Fruit fly (Drosophila melanogaster) whole organism, prepupa: ENCODE data around the gene CNMa.
A peak's percentile ranks its signal among the peaks of the same experiment; 100 is the strongest.

Experiments used
- Blimp-1 ChIP-seq: fragments of 200-800 bp; sonication (Bioruptor generic); optimal IDR thresholded peaks from 3 replicates; lab custom pipeline; 2017; ENCODE audit warnings: missing biosample characterization, missing genetic modification characterization, mild to moderate bottlenecking, moderate library complexity, missing genetic modification reagents
- CG11294 ChIP-seq: fragments of 200-800 bp; sonication (Bioruptor generic); IDR thresholded peaks from 2 replicates; pipeline ENCODE4 v1.3.6; 2022; ENCODE audit warnings: missing biosample characterization, missing genetic modification characterization
- CG11762 ChIP-seq: fragments of 200-800 bp; sonication (Bioruptor generic); optimal IDR thresholded peaks from 3 replicates; lab custom pipeline; 2016; ENCODE audit warnings: missing biosample characterization, missing genetic modification characterization; ENCODE audit not compliant: insufficient read depth
- CG11902 ChIP-seq: fragments of 200-800 bp; sonication (Bioruptor generic); optimal IDR thresholded peaks from 3 replicates; lab custom pipeline; 2016; ENCODE audit warnings: missing biosample characterization, missing genetic modification characterization
- CG15336 ChIP-seq: fragments of 200-800 bp; sonication (Bioruptor generic); IDR thresholded peaks from 2 replicates; pipeline ENCODE4 v1.3.6; 2022; ENCODE audit warnings: missing biosample characterization, missing genetic modification characterization
- CG16779 ChIP-seq: fragments of 200-800 bp; sonication (Bioruptor generic); optimal IDR thresholded peaks from 3 replicates; lab custom pipeline; 2017; ENCODE audit warnings: missing biosample characterization, mild to moderate bottlenecking, missing genetic modification characterization
- CG3919 ChIP-seq: fragments of 200-800 bp; sonication (Bioruptor generic); optimal IDR thresholded peaks from 3 replicates; lab custom pipeline; 2016; ENCODE audit warnings: missing biosample characterization, missing genetic modification characterization
- CG6808 ChIP-seq: fragments of 200-800 bp; sonication (Bioruptor generic); optimal IDR thresholded peaks from 3 replicates; lab custom pipeline; 2017; ENCODE audit warnings: missing biosample characterization, missing genetic modification characterization, mild to moderate bottlenecking, moderate library complexity, missing genetic modification reagents
- CG6854 ChIP-seq: fragments of 200-800 bp; sonication (Bioruptor generic); optimal IDR thresholded peaks from 2 replicates; lab custom pipeline; 2017; ENCODE audit warnings: missing biosample characterization, mild to moderate bottlenecking, missing genetic modification characterization
- Eip75B ChIP-seq: fragments of 200-800 bp; sonication (Bioruptor generic); optimal IDR thresholded peaks from 3 replicates; lab custom pipeline; 2016; ENCODE audit warnings: missing biosample characterization, missing genetic modification characterization
- Eip78C ChIP-seq: fragments of 200-800 bp; sonication (Bioruptor generic); peaks from one replicate; lab custom pipeline; 2016; ENCODE audit warnings: missing biosample characterization, missing genetic modification characterization
- Eip93F ChIP-seq: fragments of 200-800 bp; sonication (Bioruptor generic); optimal IDR thresholded peaks from 2 replicates; lab custom pipeline; 2016; ENCODE audit warnings: missing biosample characterization, mild to moderate bottlenecking, missing genetic modification characterization
- Ets21C ChIP-seq: fragments of 200-800 bp; sonication (Bioruptor generic); optimal IDR thresholded peaks from 3 replicates; lab custom pipeline; 2016; ENCODE audit warnings: missing biosample characterization, missing genetic modification characterization
- Ets96B ChIP-seq: fragments of 200-800 bp; optimal IDR thresholded peaks from 2 replicates; lab custom pipeline; 2019; ENCODE audit warnings: missing biosample characterization, mild to moderate bottlenecking, missing genetic modification characterization, moderate library complexity
- Gug ChIP-seq: fragments of 200-800 bp; sonication (Bioruptor generic); IDR thresholded peaks from 2 replicates; pipeline ENCODE4 v1.3.6; 2022; ENCODE audit warnings: missing biosample characterization, missing genetic modification characterization
- Hr38 ChIP-seq: sonication (Bioruptor generic); optimal IDR thresholded peaks from 2 replicates; lab custom pipeline; 2016; ENCODE audit warnings: missing biosample characterization, missing genetic modification characterization
- Hr39 ChIP-seq: fragments of 200-800 bp; sonication (Bioruptor generic); optimal IDR thresholded peaks from 2 replicates; lab custom pipeline; 2016; ENCODE audit warnings: missing biosample characterization, missing genetic modification characterization
- Lpt ChIP-seq: fragments of 200-800 bp; sonication (Bioruptor generic); optimal IDR thresholded peaks from 3 replicates; lab custom pipeline; 2016; ENCODE audit warnings: missing biosample characterization, missing genetic modification characterization
- Met ChIP-seq: fragments of 200-800 bp; sonication (Bioruptor generic); optimal IDR thresholded peaks from 3 replicates; lab custom pipeline; 2016; ENCODE audit warnings: missing biosample characterization, missing genetic modification characterization
- OdsH ChIP-seq: fragments of 200-800 bp; sonication (Bioruptor generic); optimal IDR thresholded peaks from 3 replicates; lab custom pipeline; 2016; ENCODE audit warnings: missing biosample characterization, missing genetic modification characterization
- Smox ChIP-seq: fragments of 200-800 bp; sonication (Bioruptor generic); optimal IDR thresholded peaks from 3 replicates; lab custom pipeline; 2016; ENCODE audit warnings: missing biosample characterization, missing genetic modification characterization
- Sox102F ChIP-seq: fragments of 200-800 bp; sonication (Bioruptor generic); optimal IDR thresholded peaks from 2 replicates; lab custom pipeline; 2016; ENCODE audit warnings: missing biosample characterization, mild to moderate bottlenecking, missing genetic modification characterization
- Sox14 ChIP-seq: fragments of 200-800 bp; sonication (Bioruptor generic); optimal IDR thresholded peaks from 3 replicates; lab custom pipeline; 2016; ENCODE audit warnings: missing biosample characterization, missing genetic modification characterization
- Sox15 ChIP-seq: fragments of 200-800 bp; sonication (Bioruptor generic); optimal IDR thresholded peaks from 3 replicates; lab custom pipeline; 2016; ENCODE audit warnings: missing biosample characterization, missing genetic modification characterization
- achi ChIP-seq: fragments of 200-800 bp; sonication (Bioruptor generic); optimal IDR thresholded peaks from 3 replicates; lab custom pipeline; 2016; ENCODE audit warnings: missing biosample characterization, missing genetic modification characterization
- acj6 ChIP-seq: fragments of 200-800 bp; sonication (Bioruptor generic); optimal IDR thresholded peaks from 3 replicates; lab custom pipeline; 2016; ENCODE audit warnings: missing biosample characterization, missing genetic modification characterization
- dac ChIP-seq: fragments of 200-800 bp; sonication (Bioruptor generic); optimal IDR thresholded peaks from 2 replicates; lab custom pipeline; 2017; ENCODE audit warnings: missing biosample characterization, mild to moderate bottlenecking, missing genetic modification characterization
- eg ChIP-seq: fragments of 200-800 bp; sonication (Bioruptor generic); IDR thresholded peaks from 3 replicates; pipeline ENCODE4 v1.3.6; 2022; ENCODE audit warnings: missing biosample characterization, missing genetic modification characterization
- fd59A ChIP-seq: fragments of 200-800 bp; sonication (Bioruptor generic); optimal IDR thresholded peaks from 2 replicates; lab custom pipeline; 2017; ENCODE audit warnings: missing biosample characterization, mild to moderate bottlenecking, missing genetic modification characterization, missing genetic modification reagents
- fkh ChIP-seq: fragments of 200-800 bp; sonication (Bioruptor generic); optimal IDR thresholded peaks from 3 replicates; lab custom pipeline; 2017; ENCODE audit warnings: missing biosample characterization, mild to moderate bottlenecking, missing genetic modification characterization, moderate library complexity
- lz ChIP-seq: fragments of 200-800 bp; sonication (Bioruptor generic); optimal IDR thresholded peaks from 3 replicates; lab custom pipeline; 2016; ENCODE audit warnings: missing biosample characterization, missing genetic modification characterization
- net ChIP-seq: fragments of 200-800 bp; sonication (Bioruptor generic); optimal IDR thresholded peaks from 3 replicates; lab custom pipeline; 2016; ENCODE audit warnings: missing biosample characterization, missing genetic modification characterization
- salr ChIP-seq, 2 experiments: fragments of 200-800 bp; sonication (Bioruptor generic); optimal IDR thresholded peaks; 3 replicates each; lab custom pipeline; 2016 to 2018; ENCODE audit warnings: missing biosample characterization in 2 of 2, missing genetic modification characterization in 2 of 2, mild to moderate bottlenecking in 1 of 2
- spab ChIP-seq: fragments of 200-800 bp; sonication (Bioruptor generic); optimal IDR thresholded peaks from 2 replicates; lab custom pipeline; 2017; ENCODE audit warnings: missing biosample characterization, mild to moderate bottlenecking, missing genetic modification characterization, missing genetic modification reagents
- ss ChIP-seq, 2 experiments: fragments of 200-800 bp; sonication (Bioruptor generic); optimal IDR thresholded peaks; 2 replicates in 1 of 2; 3 replicates in 1 of 2; lab custom pipeline; 2017 to 2018; ENCODE audit warnings: mild to moderate bottlenecking in 2 of 2, missing biosample characterization in 2 of 2, missing genetic modification characterization in 2 of 2, moderate library complexity in 1 of 2
- svp ChIP-seq: fragments of 200-800 bp; sonication (Bioruptor generic); peaks from one replicate; lab custom pipeline; 2016; ENCODE audit warnings: missing biosample characterization, missing genetic modification characterization
- topi ChIP-seq: fragments of 200-800 bp; sonication (Bioruptor generic); optimal IDR thresholded peaks from 3 replicates; lab custom pipeline; 2016; ENCODE audit warnings: missing biosample characterization, missing genetic modification characterization

Gene CNMa

DNA sequence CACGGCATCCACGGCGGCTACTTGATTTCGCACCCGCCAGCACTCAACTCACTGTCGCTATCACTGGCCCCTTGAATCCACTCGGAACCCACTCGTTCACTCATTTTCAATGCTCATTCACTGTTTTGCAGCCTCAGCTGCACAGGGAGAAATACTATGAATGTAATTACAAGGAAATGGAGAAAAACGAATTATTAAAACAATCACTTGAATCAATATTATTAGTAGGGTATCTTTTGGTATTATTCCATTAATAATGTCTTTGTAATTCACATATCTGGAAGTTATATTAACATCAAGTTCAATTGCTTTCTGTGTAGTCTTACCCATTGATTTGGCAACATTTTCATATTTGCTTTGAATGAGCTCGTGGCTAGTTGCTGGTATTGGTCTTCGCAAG, 45.2 kb upstream of the CNMa start (continued):
- no peak for TF ChIP-seq CG16779 (tag; lab: Kevin White, UChicago)
- no peak for TF ChIP-seq CG11902 (GFP tag; lab: Kevin White, UChicago)
- TF ChIP-seq svp (GFP tag; lab: Kevin White, UChicago) = peak; percentile 53
- TF ChIP-seq Sox102F (GFP tag; lab: Kevin White, UChicago) = no peak
- no peak for TF ChIP-seq acj6
- peak; percentile 59 for TF ChIP-seq CG3919 (GFP tag; lab: Kevin White, UChicago)
- TF ChIP-seq net (GFP tag; lab: Kevin White, UChicago) = peak; percentile 40
- TF ChIP-seq Eip75B (GFP tag; lab: Kevin White, UChicago) = peak; percentile 32
- no peak for TF ChIP-seq fkh (GFP tag; lab: Kevin White, UChicago)
- no peak for TF ChIP-seq fd59A (GFP tag; lab: Kevin White, UChicago)
- peak; percentile 83 for TF ChIP-seq Gug
- no peak for TF ChIP-seq Hr39 (GFP tag; lab: Kevin White, UChicago)
- TF ChIP-seq topi (GFP tag; lab: Kevin White, UChicago) = no peak
- TF ChIP-seq, all 60 proteins: peak for 27

DNA sequence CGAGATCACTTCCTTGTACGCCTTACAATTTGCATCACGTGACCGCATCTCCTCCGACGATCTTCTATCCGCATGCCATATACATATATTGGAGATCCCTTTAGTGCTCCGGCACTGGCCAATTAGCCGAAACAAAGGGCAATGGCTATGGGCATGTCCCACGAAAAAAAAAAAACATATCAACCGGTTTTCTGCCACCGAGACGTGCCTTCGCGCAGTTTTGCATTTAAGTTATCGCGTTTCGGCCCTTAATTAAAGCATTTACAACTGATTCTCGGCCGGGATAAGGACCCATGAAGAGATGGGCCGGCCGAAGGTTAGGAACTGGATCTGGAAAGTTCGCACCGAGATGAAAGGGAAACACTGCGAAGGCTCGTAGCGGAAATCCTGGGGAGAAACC, 44.2 kb upstream of the CNMa start:
- TF ChIP-seq CG6808 (peak; percentile 13), eg (no peak), Ets96B (tag; lab: Kevin White, UChicago) (no peak), Blimp-1 (peak; percentile 71), ss (GFP tag; optimal IDR thresholded peaks at IDR 0.05; lab: Kevin White, UChicago) (peak in 1 of 2 experiments; percentile 78), Smox (GFP tag; lab: Kevin White, UChicago) (no peak), Met (GFP tag; lab: Kevin White, UChicago) (no peak), svp (GFP tag; lab: Kevin White, UChicago) (peak; percentile 11)

DNA sequence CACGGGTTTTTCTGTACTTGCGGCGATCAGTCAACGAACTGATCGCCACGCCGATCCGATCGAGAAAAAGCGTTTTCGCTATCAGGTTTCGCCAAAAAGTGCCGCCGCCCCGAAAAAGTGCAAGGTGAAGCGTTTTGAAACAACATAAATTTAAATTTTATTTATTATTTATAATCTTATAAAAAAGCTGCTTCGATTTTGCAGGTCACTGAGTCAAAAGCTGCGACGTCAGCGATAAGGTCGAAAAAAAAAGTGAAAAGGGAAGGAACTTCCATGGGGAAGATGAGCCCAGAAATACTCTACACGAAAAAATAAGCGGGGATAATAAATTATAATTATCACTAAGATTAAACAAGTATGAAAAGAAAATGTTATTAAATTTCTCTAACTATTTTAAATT, 42.3 kb upstream of the CNMa start:
- TF ChIP-seq CG15336 (no peak), dac (GFP tag; lab: Kevin White, UChicago) (no peak), Ets21C (GFP tag; lab: Kevin White, UChicago) (no peak), Eip78C (GFP tag; lab: Kevin White, UChicago) (peak; percentile 3), CG3919 (GFP tag; lab: Kevin White, UChicago) (no peak), acj6 (peak; percentile 5), Eip93F (GFP tag; lab: Kevin White, UChicago) (no peak), achi (GFP tag; lab: Kevin White, UChicago) (no peak), eg (no peak), CG11902 (GFP tag; lab: Kevin White, UChicago) (no peak), OdsH (no peak), CG11294 (GFP tag; lab: Robert Waterston, UW) (no peak), svp (GFP tag; lab: Kevin White, UChicago) (peak; percentile 92), spab (no peak), Sox15 (GFP tag; lab: Kevin White, UChicago) (no peak), Lpt (GFP tag; lab: Kevin White, UChicago) (no peak)

DNA sequence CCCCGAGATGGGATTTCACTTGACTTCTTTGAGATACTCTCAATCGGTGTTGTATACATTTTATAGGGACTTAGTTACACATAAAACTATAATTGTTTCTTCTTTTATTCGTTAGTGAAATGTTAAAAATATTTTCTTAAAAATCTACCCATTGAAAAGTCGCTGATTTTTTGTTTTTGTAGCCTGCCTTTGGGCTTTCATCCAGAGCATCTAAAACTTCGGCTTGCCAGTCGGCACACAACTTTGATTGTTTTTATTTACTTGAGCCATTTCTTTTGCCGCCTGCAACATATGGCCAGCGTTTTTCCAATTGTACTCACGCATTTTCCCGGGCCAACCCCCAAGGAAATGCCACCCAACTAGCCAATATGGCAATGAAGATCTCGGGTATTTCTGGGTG, 36.5 kb upstream of the CNMa start:
- TF ChIP-seq CG6808 (no peak), Gug (no peak), CG11762 (no peak), Hr38 (GFP tag; lab: Kevin White, UChicago) (no peak), Sox14 (GFP tag; lab: Kevin White, UChicago) (no peak), Lpt (GFP tag; lab: Kevin White, UChicago) (no peak), CG16779 (tag; lab: Kevin White, UChicago) (no peak), CG11294 (GFP tag; lab: Robert Waterston, UW) (no peak), Eip78C (GFP tag; lab: Kevin White, UChicago) (no peak), salr (GFP tag; optimal IDR thresholded peaks at IDR 0.05; lab: Kevin White, UChicago) (no peak), lz (GFP tag; lab: Kevin White, UChicago) (no peak), CG6854 (GFP tag; lab: Kevin White, UChicago) (no peak)
